Worm (Caenorhabditis elegans) whole organism, young adult: ENCODE results near the gene R05G6.4.
A peak's percentile ranks its signal among the peaks of the same experiment; 100 is the strongest.

Experiments
- B0261.1 ChIP-seq: sonication (generic microtip); optimal IDR thresholded peaks from 2 replicates; lab custom pipeline; 2016; ENCODE audit warnings: mild to moderate bottlenecking, missing genetic modification characterization, moderate library complexity, missing compliant biosample characterization
- C17E4.6 ChIP-seq: fragments of 200-800 bp; sonication (Bioruptor generic); IDR thresholded peaks from 2 replicates; pipeline ENCODE4 v1.3.6; 2022; ENCODE audit warnings: missing genetic modification reagents, missing genetic modification characterization, missing compliant biosample characterization
- D2030.7 ChIP-seq: fragments of 200-800 bp; sonication (Bioruptor generic); IDR thresholded peaks from 2 replicates; pipeline ENCODE4 v1.3.6; 2022; ENCODE audit warnings: missing genetic modification reagents, missing genetic modification characterization, missing compliant biosample characterization
- F10E7.11 ChIP-seq: sonication (generic microtip); optimal IDR thresholded peaks from 2 replicates; lab custom pipeline; 2017; ENCODE audit warnings: mild to moderate bottlenecking, missing genetic modification characterization, moderate library complexity, missing compliant biosample characterization
- F33H1.4 ChIP-seq: fragments of 200-800 bp; sonication (Bioruptor generic); IDR thresholded peaks from 2 replicates; pipeline ENCODE4 v1.3.6; 2022; ENCODE audit warnings: missing genetic modification reagents, missing genetic modification characterization, missing compliant biosample characterization
- F49E8.2 ChIP-seq: sonication (generic microtip); optimal IDR thresholded peaks from 3 replicates; lab custom pipeline; 2017; ENCODE audit warnings: missing genetic modification characterization, mild to moderate bottlenecking, missing compliant biosample characterization, antibody characterized with exemption, moderate library complexity; ENCODE audit not compliant: insufficient read depth
- F52B5.7 ChIP-seq: sonication (generic microtip); optimal IDR thresholded peaks from 2 replicates; lab custom pipeline; 2016; ENCODE audit warnings: mild to moderate bottlenecking, missing genetic modification characterization, missing compliant biosample characterization
- K11D2.4 ChIP-seq: fragments of 200-800 bp; sonication (Bioruptor generic); IDR thresholded peaks from 2 replicates; pipeline ENCODE4 v1.3.6; 2022; ENCODE audit warnings: missing genetic modification reagents, missing genetic modification characterization, missing compliant biosample characterization
- K12H6.12 ChIP-seq: fragments of 200-800 bp; sonication (Bioruptor generic); optimal IDR thresholded peaks from 2 replicates; lab custom pipeline; 2018; ENCODE audit warnings: mild to moderate bottlenecking, missing genetic modification characterization, missing compliant biosample characterization
- Y53F4B.3 ChIP-seq: fragments of 200-800 bp; sonication (Bioruptor generic); IDR thresholded peaks from 2 replicates; pipeline ENCODE4 v1.3.6; 2022; ENCODE audit warnings: missing genetic modification reagents, missing genetic modification characterization, missing compliant biosample characterization
- Y53G8AR.9 ChIP-seq: fragments of 200-800 bp; sonication (Bioruptor generic); conservative IDR thresholded peaks from 2 replicates; pipeline ENCODE4 v1.3.6; 2022; ENCODE audit warnings: missing genetic modification reagents, missing genetic modification characterization, missing compliant biosample characterization
- Y67H2A.10 ChIP-seq: fragments of 200-800 bp; sonication (Bioruptor generic); conservative IDR thresholded peaks from 2 replicates; pipeline ENCODE4 v1.3.6; 2022; ENCODE audit warnings: missing genetic modification reagents, missing genetic modification characterization, missing compliant biosample characterization
- Y79H2A.3 ChIP-seq: fragments of 200-800 bp; sonication (Bioruptor generic); conservative IDR thresholded peaks from 2 replicates; pipeline ENCODE4 v1.3.6; 2022; ENCODE audit warnings: missing genetic modification reagents, missing genetic modification characterization, missing compliant biosample characterization
- ZK185.1 ChIP-seq: sonication (generic microtip); optimal IDR thresholded peaks from 2 replicates; lab custom pipeline; 2016; ENCODE audit warnings: mild to moderate bottlenecking, missing genetic modification characterization, missing compliant biosample characterization; ENCODE audit not compliant: poor library complexity, severe bottlenecking
- akir-1 ChIP-seq: fragments of 200-800 bp; sonication (Bioruptor generic); optimal IDR thresholded peaks from 2 replicates; lab custom pipeline; 2018; ENCODE audit warnings: mild to moderate bottlenecking, missing genetic modification characterization, moderate library complexity, missing compliant biosample characterization
- aptf-2 ChIP-seq: fragments of 200-800 bp; sonication (Bioruptor generic); conservative IDR thresholded peaks from 2 replicates; pipeline ENCODE4 v1.3.6; 2022; ENCODE audit warnings: missing genetic modification reagents, missing genetic modification characterization, missing compliant biosample characterization
- atf-7 ChIP-seq: sonication (generic microtip); optimal IDR thresholded peaks from 2 replicates; lab custom pipeline; 2017; ENCODE audit warnings: mild to moderate bottlenecking, missing genetic modification characterization, missing compliant biosample characterization
- attf-3 ChIP-seq: fragments of 200-800 bp; sonication (Bioruptor generic); conservative IDR thresholded peaks from 2 replicates; pipeline ENCODE4 v1.3.6; 2022; ENCODE audit warnings: missing genetic modification reagents, missing genetic modification characterization, missing compliant biosample characterization
- attf-5 ChIP-seq: fragments of 200-800 bp; sonication (Bioruptor generic); optimal IDR thresholded peaks from 2 replicates; lab custom pipeline; 2018; ENCODE audit warnings: mild to moderate bottlenecking, missing genetic modification characterization, missing compliant biosample characterization
- cebp-2 ChIP-seq: fragments of 200-800 bp; sonication (Bioruptor generic); IDR thresholded peaks from 2 replicates; pipeline ENCODE4 v1.3.6; 2022; ENCODE audit warnings: missing genetic modification characterization, missing compliant biosample characterization
- ceh-40 ChIP-seq: fragments of 200-800 bp; sonication (Bioruptor generic); IDR thresholded peaks from 2 replicates; pipeline ENCODE4 v1.3.6; 2022; ENCODE audit warnings: missing genetic modification characterization, missing compliant biosample characterization
- ceh-91 ChIP-seq: fragments of 200-800 bp; sonication (Bioruptor generic); IDR thresholded peaks from 2 replicates; pipeline ENCODE4 v1.3.6; 2022; ENCODE audit warnings: missing genetic modification reagents, missing genetic modification characterization, missing compliant biosample characterization
- die-1 ChIP-seq: sonication (generic microtip); optimal IDR thresholded peaks from 2 replicates; lab custom pipeline; 2016; ENCODE audit warnings: missing genotype, mild to moderate bottlenecking, missing genetic modification characterization, missing compliant biosample characterization
- fkh-3 ChIP-seq: sonication (generic microtip); optimal IDR thresholded peaks from 2 replicates; lab custom pipeline; 2016; ENCODE audit warnings: mild to moderate bottlenecking, missing genetic modification characterization, missing compliant biosample characterization
- gei-17 ChIP-seq: fragments of 200-800 bp; sonication (Bioruptor generic); optimal IDR thresholded peaks from 2 replicates; lab custom pipeline; 2018; ENCODE audit warnings: mild to moderate bottlenecking, missing genetic modification characterization, missing compliant biosample characterization
- hrde-1 ChIP-seq: sonication (generic microtip); optimal IDR thresholded peaks from 2 replicates; lab custom pipeline; 2016; ENCODE audit warnings: missing genetic modification characterization, mild to moderate bottlenecking, missing compliant biosample characterization, moderate library complexity, missing genotype, missing genetic modification reagents, borderline replicate concordance
- let-607 ChIP-seq, 2 experiments: fragments of 200-800 bp in 1 of 2; sonication (Bioruptor generic) in 1 of 2; sonication (generic microtip) in 1 of 2; optimal IDR thresholded peaks; 2 replicates each; lab custom pipeline; 2016 to 2018; ENCODE audit warnings: mild to moderate bottlenecking in 2 of 2, missing compliant biosample characterization in 2 of 2, missing genetic modification characterization in 2 of 2, moderate library complexity in 2 of 2, missing genotype in 1 of 2
- lin-35 ChIP-seq, 3 experiments: fragments of 150-350 bp in 2 of 3; sonication (generic microtip) in 1 of 3; optimal IDR thresholded peaks; 2 replicates each; lab custom pipeline; 2014 to 2018; ENCODE audit warnings: missing biosample characterization in 3 of 3, missing genetic modification characterization in 3 of 3, missing genetic modification reagents in 3 of 3
- lin-40 ChIP-seq: sonication (generic microtip); optimal IDR thresholded peaks from 2 replicates; lab custom pipeline; 2016; ENCODE audit warnings: missing genetic modification characterization, mild to moderate bottlenecking, missing compliant biosample characterization, missing genotype, missing genetic modification reagents
- lsl-1 ChIP-seq: fragments of 200-800 bp; sonication (Bioruptor generic); optimal IDR thresholded peaks from 2 replicates; lab custom pipeline; 2018; ENCODE audit warnings: mild to moderate bottlenecking, missing genetic modification characterization, moderate library complexity, missing compliant biosample characterization
- lsy-27 ChIP-seq: sonication (generic microtip); optimal IDR thresholded peaks from 2 replicates; lab custom pipeline; 2017; ENCODE audit warnings: missing genetic modification characterization, mild to moderate bottlenecking, missing compliant biosample characterization, antibody characterized with exemption, missing genotype, borderline replicate concordance; ENCODE audit not compliant: insufficient read depth
- madf-10 ChIP-seq: sonication (generic microtip); optimal IDR thresholded peaks from 2 replicates; lab custom pipeline; 2016; ENCODE audit warnings: mild to moderate bottlenecking, missing genetic modification characterization, missing compliant biosample characterization
- mcd-1 ChIP-seq: fragments of 200-800 bp; sonication (Bioruptor generic); IDR thresholded peaks from 2 replicates; pipeline ENCODE4 v1.3.6; 2022; ENCODE audit warnings: missing genetic modification reagents, missing genetic modification characterization, missing compliant biosample characterization
- mel-28 ChIP-seq: sonication (generic microtip); optimal IDR thresholded peaks from 2 replicates; lab custom pipeline; 2016; ENCODE audit warnings: borderline replicate concordance, mild to moderate bottlenecking, missing genetic modification characterization, missing compliant biosample characterization
- mxl-1 ChIP-seq: sonication (generic microtip); optimal IDR thresholded peaks from 2 replicates; lab custom pipeline; 2016; ENCODE audit warnings: missing genetic modification characterization, missing compliant biosample characterization
- nfya-1 ChIP-seq: sonication (generic microtip); optimal IDR thresholded peaks from 2 replicates; lab custom pipeline; 2017; ENCODE audit warnings: antibody characterized with exemption, missing compliant biosample characterization, missing genetic modification characterization, borderline replicate concordance; ENCODE audit not compliant: insufficient read depth
- nhr-80 ChIP-seq: sonication (generic microtip); optimal IDR thresholded peaks from 2 replicates; lab custom pipeline; 2016; ENCODE audit warnings: missing genetic modification characterization, missing compliant biosample characterization
- pha-4 ChIP-seq: fragments of 150-350 bp; sonication (generic microtip); optimal IDR thresholded peaks from 2 replicates; lab custom pipeline; 2014; ENCODE audit warnings: missing biosample characterization, missing genetic modification reagents, missing genetic modification characterization
- rpc-1 ChIP-seq, 2 experiments: fragments of 150-350 bp in 1 of 2; sonication (generic microtip) in 1 of 2; optimal IDR thresholded peaks; 2 replicates each; lab custom pipeline; 2014 to 2018; ENCODE audit warnings: missing biosample characterization in 1 of 2, missing genetic modification characterization in 1 of 2, missing genetic modification reagents in 1 of 2, missing genotype in 1 of 2
- unc-130 ChIP-seq: sonication (generic microtip); optimal IDR thresholded peaks from 2 replicates; lab custom pipeline; 2016; ENCODE audit warnings: missing genetic modification reagents, missing genetic modification characterization, missing compliant biosample characterization
- xnd-1 ChIP-seq: sonication (generic microtip); optimal IDR thresholded peaks from 2 replicates; lab custom pipeline; 2016; ENCODE audit warnings: missing genotype, missing genetic modification reagents, missing genetic modification characterization, missing compliant biosample characterization
- zim-3 ChIP-seq: sonication (generic microtip); optimal IDR thresholded peaks from 2 replicates; lab custom pipeline; 2017; ENCODE audit warnings: mild to moderate bottlenecking, missing genetic modification characterization, moderate library complexity, missing compliant biosample characterization
- ztf-28 ChIP-seq: fragments of 200-800 bp; sonication (Bioruptor generic); IDR thresholded peaks from 2 replicates; pipeline ENCODE4 v1.3.6; 2022; ENCODE audit warnings: missing genetic modification reagents, missing genetic modification characterization, missing compliant biosample characterization

R05G6.4 gene

DNA sequence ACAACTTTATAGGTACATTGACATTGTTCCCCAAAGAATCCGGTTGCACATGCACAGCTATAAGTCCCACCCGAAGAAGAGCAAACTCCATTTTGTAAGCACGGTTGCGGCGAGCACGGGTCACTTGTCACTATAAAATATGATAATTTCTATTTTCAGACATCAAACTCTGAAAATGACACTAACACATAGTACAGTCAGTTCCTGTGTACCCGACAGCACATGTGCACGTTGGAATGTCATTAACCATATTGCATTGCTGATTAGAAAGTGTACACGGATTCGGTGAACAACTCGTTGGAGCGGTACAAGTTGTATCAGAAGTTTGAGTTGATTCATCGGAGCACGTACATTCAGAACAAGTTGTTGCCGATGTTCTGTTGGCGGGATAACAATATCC, 15.8 kb upstream of the R05G6.4 start:
- TF ChIP-seq nhr-80 (tag; lab: Kevin White, UChicago) (peak; percentile 86), lin-40 (no peak)

ce11 chrIV:7497750-7498149, 15.3 kb upstream of the R05G6.4 start, which contains the start of gene egas-4:
Gene egas-4, minus strand, starts transcription at chrIV:7497850.
- TF ChIP-seq atf-7 (no peak), lin-35 (GFP tag; optimal IDR thresholded peaks at IDR 0.05; lab: Kevin White, UChicago) (no peak), F33H1.4 (no peak), Y53G8AR.9 (no peak), nfya-1 (tag; lab: Kevin White, UChicago) (no peak), K11D2.4 (GFP tag; lab: Robert Waterston, UW) (no peak), Y53F4B.3 (no peak), F49E8.2 (tag; lab: Kevin White, UChicago) (no peak), ZK185.1 (tag; lab: Kevin White, UChicago) (no peak), mel-28 (tag; lab: Kevin White, UChicago) (no peak), attf-3 (GFP tag; lab: Robert Waterston, UW) (no peak), F10E7.11 (no peak), gei-17 (GFP tag; lab: Kevin White, UChicago) (no peak), attf-5 (GFP tag; lab: Kevin White, UChicago) (no peak), ceh-40 (GFP tag; lab: Robert Waterston, UW) (no peak), F52B5.7 (tag; lab: Kevin White, UChicago) (no peak), fkh-3 (tag; lab: Kevin White, UChicago) (no peak)
- TF ChIP-seq, all 124 proteins: peak for 0

DNA sequence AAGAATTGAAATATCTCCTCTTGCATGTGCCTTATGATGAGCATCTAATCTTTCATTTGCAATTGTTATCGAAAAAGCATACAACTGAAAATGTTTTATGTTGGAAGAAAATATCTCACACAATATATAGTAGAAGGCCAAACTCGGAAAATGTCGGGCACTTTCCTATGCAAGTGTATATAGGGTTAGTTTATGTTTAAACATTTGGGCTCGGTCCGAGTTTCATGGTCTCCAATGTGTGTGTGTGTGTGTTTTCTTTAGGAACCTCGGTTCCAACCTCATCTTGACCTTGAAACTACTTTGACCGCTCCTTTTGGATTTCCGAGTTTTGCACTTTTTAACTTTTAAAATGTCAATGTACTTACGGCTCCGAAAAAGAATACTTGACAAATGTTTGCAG, 13.7 kb upstream of the R05G6.4 start:
- TF ChIP-seq unc-130 = no peak
- peak; percentile 20 for TF ChIP-seq attf-5 (GFP tag; lab: Kevin White, UChicago)
- TF ChIP-seq Y53F4B.3 = no peak
- no peak for TF ChIP-seq lsy-27 (tag; lab: Kevin White, UChicago)
- TF ChIP-seq die-1 (tag; lab: Kevin White, UChicago) = peak; percentile 68
- no peak for TF ChIP-seq mcd-1 (GFP tag; lab: Robert Waterston, UW)
- TF ChIP-seq nhr-80 (tag; lab: Kevin White, UChicago) = no peak
- peak; percentile 51 for TF ChIP-seq B0261.1 (tag; lab: Kevin White, UChicago)
- peak; percentile 7 for TF ChIP-seq ZK185.1 (tag; lab: Kevin White, UChicago)
- no peak for TF ChIP-seq ceh-91 (GFP tag; lab: Robert Waterston, UW)
- TF ChIP-seq rpc-1 (optimal IDR thresholded peaks at IDR 0.05; lab: Kevin White, UChicago) = peak; percentile 62
- peak; percentile 82 for TF ChIP-seq rpc-1 (tag; optimal IDR thresholded peaks at IDR 0.05; lab: Kevin White, UChicago)
- TF ChIP-seq C17E4.6 = no peak
- no peak for TF ChIP-seq let-607 (tag; optimal IDR thresholded peaks at IDR 0.05; lab: Kevin White, UChicago)
- no peak for TF ChIP-seq lsl-1 (GFP tag; lab: Kevin White, UChicago)
- TF ChIP-seq K11D2.4 (GFP tag; lab: Robert Waterston, UW) = no peak
- no peak for TF ChIP-seq atf-7
- no peak for TF ChIP-seq Y67H2A.10 (GFP tag; lab: Robert Waterston, UW)
- TF ChIP-seq K12H6.12 (tag; lab: Kevin White, UChicago) = no peak
- TF ChIP-seq pha-4 (tag; lab: Kevin White, UChicago) = no peak
- TF ChIP-seq gei-17 (GFP tag; lab: Kevin White, UChicago) = no peak
- no peak for TF ChIP-seq ztf-28 (GFP tag; lab: Robert Waterston, UW)
- no peak for TF ChIP-seq madf-10 (tag; lab: Kevin White, UChicago)
- no peak for TF ChIP-seq hrde-1 (tag; lab: Kevin White, UChicago)
- TF ChIP-seq mel-28 (tag; lab: Kevin White, UChicago) = no peak
- TF ChIP-seq mxl-1 (tag; lab: Kevin White, UChicago) = peak; percentile 14
- TF ChIP-seq zim-3 (tag; lab: Kevin White, UChicago) = no peak
- no peak for TF ChIP-seq Y79H2A.3 (GFP tag; lab: Robert Waterston, UW)
- TF ChIP-seq cebp-2 (GFP tag; lab: Robert Waterston, UW) = no peak
- TF ChIP-seq akir-1 = no peak
- no peak for TF ChIP-seq aptf-2
- TF ChIP-seq D2030.7 = no peak
- TF ChIP-seq xnd-1 (tag; lab: Kevin White, UChicago) = no peak
